Fruit fly (Drosophila melanogaster) whole organism, wandering third instar larva: ENCODE results near the gene IleRS-m.

Experiments used
- CG32264 ChIP-seq: fragments of 200-800 bp; sonication (Bioruptor generic); optimal IDR thresholded peaks from 2 replicates; lab custom pipeline; 2016; ENCODE audit warnings: missing biosample characterization, missing genetic modification characterization
- Dfd ChIP-seq: fragments of >200 bp; optimal IDR thresholded peaks from 2 replicates; lab custom pipeline; 2017; ENCODE audit warnings: missing biosample characterization, missing genetic modification characterization
- GATAd ChIP-seq: sonication (Bioruptor generic); optimal IDR thresholded peaks from 2 replicates; lab custom pipeline; 2016; ENCODE audit warnings: missing biosample characterization, missing genetic modification characterization
- Hr83 ChIP-seq: fragments of 200-300 bp; sonication (Bioruptor generic); optimal IDR thresholded peaks from 2 replicates; lab custom pipeline; 2016; ENCODE audit warnings: missing biosample characterization, mild to moderate bottlenecking, missing genetic modification characterization, moderate library complexity; ENCODE audit not compliant: poor library complexity, severe bottlenecking
- N ChIP-seq: fragments of >200 bp; optimal IDR thresholded peaks from 2 replicates; lab custom pipeline; 2018; ENCODE audit warnings: missing biosample characterization, missing external identifiers, missing genetic modification characterization
- h ChIP-seq: fragments of 200-800 bp; sonication (Bioruptor generic); optimal IDR thresholded peaks from 3 replicates; lab custom pipeline; 2016; ENCODE audit warnings: missing biosample characterization, mild to moderate bottlenecking, missing genetic modification characterization
- pan ChIP-seq: fragments of >200 bp; optimal IDR thresholded peaks from 2 replicates; lab custom pipeline; 2017
- psq ChIP-seq: fragments of 200-800 bp; sonication (Bioruptor generic); optimal IDR thresholded peaks from 3 replicates; lab custom pipeline; 2017; ENCODE audit warnings: missing biosample characterization, mild to moderate bottlenecking, missing genetic modification characterization, moderate library complexity
- usp ChIP-seq: fragments of >200 bp; optimal IDR thresholded peaks from 2 replicates; lab custom pipeline; 2017; ENCODE audit warnings: missing biosample characterization, missing genetic modification characterization
- woc ChIP-seq: sonication (Bioruptor generic); optimal IDR thresholded peaks from 2 replicates; lab custom pipeline; 2016; ENCODE audit warnings: missing biosample characterization, mild to moderate bottlenecking, missing genetic modification characterization

DNA sequence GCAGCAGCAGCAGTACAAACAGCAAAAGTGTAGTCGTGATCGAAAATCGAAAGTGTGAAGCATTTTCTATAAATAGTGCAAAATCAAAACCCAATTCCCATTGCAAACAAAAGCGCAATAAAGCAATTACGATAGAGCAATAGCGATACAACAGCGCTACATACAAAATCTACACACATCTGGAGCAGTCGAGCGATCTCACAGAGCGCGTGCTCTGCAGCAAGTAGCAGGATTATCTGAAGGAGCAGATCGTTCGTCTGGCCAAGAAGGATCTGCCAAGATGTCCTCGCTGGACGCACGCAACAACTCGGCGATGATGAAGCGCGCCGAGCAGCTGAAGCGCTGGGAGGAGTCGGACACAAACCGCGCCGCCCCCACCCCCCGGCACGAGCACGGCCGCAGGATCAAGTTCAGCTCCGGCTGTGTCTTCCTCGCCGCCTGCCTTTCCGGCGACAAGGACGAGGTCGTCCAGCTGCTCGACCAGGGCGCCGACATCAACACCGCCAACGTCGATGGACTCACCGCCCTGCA, 47.0 kb upstream of the IleRS-m start:
- no peak for TF ChIP-seq psq (GFP tag; lab: Kevin White, UChicago)
- no peak for TF ChIP-seq pan (lab: Kevin White, UChicago)
- TF ChIP-seq Dfd (GFP tag; lab: Kevin White, UChicago) = peak; percentile 86
- no peak for TF ChIP-seq Hr83 (GFP tag; lab: Kevin White, UChicago)
- no peak for TF ChIP-seq GATAd (GFP tag; lab: Kevin White, UChicago)
- TF ChIP-seq h (GFP tag; lab: Kevin White, UChicago) = no peak
- TF ChIP-seq usp (GFP tag; lab: Kevin White, UChicago) = no peak
- no peak for TF ChIP-seq N (GFP tag; lab: Kevin White, UChicago)
- TF ChIP-seq woc = no peak
- TF ChIP-seq CG32264 (GFP tag; lab: Kevin White, UChicago) = no peak
